Worm (Caenorhabditis elegans) whole organism, young adult: Measurements from ENCODE around the gene H40L08.8.

Experiments used
- C17E4.6 ChIP-seq: fragments of 200-800 bp; sonication (Bioruptor generic); IDR thresholded peaks from 2 replicates; pipeline ENCODE4 v1.3.6; 2022; ENCODE audit warnings: missing genetic modification reagents, missing genetic modification characterization, missing compliant biosample characterization
- T07F8.4 ChIP-seq: sonication (generic microtip); optimal IDR thresholded peaks from 2 replicates; lab custom pipeline; 2016; ENCODE audit warnings: mild to moderate bottlenecking, missing genetic modification characterization, moderate library complexity, missing compliant biosample characterization
- ZK185.1 ChIP-seq: sonication (generic microtip); optimal IDR thresholded peaks from 2 replicates; lab custom pipeline; 2016; ENCODE audit warnings: mild to moderate bottlenecking, missing genetic modification characterization, missing compliant biosample characterization; ENCODE audit not compliant: poor library complexity, severe bottlenecking
- attf-3 ChIP-seq: fragments of 200-800 bp; sonication (Bioruptor generic); conservative IDR thresholded peaks from 2 replicates; pipeline ENCODE4 v1.3.6; 2022; ENCODE audit warnings: missing genetic modification reagents, missing genetic modification characterization, missing compliant biosample characterization
- cebp-1 ChIP-seq, 2 experiments: fragments of 200-800 bp in 1 of 2; sonication (Bioruptor generic) in 1 of 2; sonication (generic microtip) in 1 of 2; IDR thresholded peaks in 1 of 2; optimal IDR thresholded peaks in 1 of 2; 2 replicates each; pipeline versions ENCODE4 v1.3.6 to Lab custom; 2017 to 2022; ENCODE audit warnings: missing compliant biosample characterization in 2 of 2, missing genetic modification characterization in 2 of 2, mild to moderate bottlenecking in 1 of 2, missing genetic modification reagents in 1 of 2, moderate library complexity in 1 of 2
- ceh-27 ChIP-seq: fragments of 200-800 bp; sonication (Bioruptor generic); optimal IDR thresholded peaks from 2 replicates; lab custom pipeline; 2018; ENCODE audit warnings: mild to moderate bottlenecking, missing genetic modification characterization, moderate library complexity, missing compliant biosample characterization
- dpl-1 ChIP-seq: fragments of 150-350 bp; optimal IDR thresholded peaks from 2 replicates; lab custom pipeline; 2014; ENCODE audit warnings: missing biosample characterization, missing genetic modification reagents, missing genetic modification characterization
- lin-26 ChIP-seq: fragments of 200-800 bp; sonication (Bioruptor generic); IDR thresholded peaks from 2 replicates; pipeline ENCODE4 v1.3.6; 2022; ENCODE audit warnings: missing genetic modification reagents, missing genetic modification characterization, missing compliant biosample characterization
- madf-6 ChIP-seq: fragments of 200-800 bp; sonication (Bioruptor generic); IDR thresholded peaks from 2 replicates; pipeline ENCODE4 v1.3.6; 2022; ENCODE audit warnings: missing genetic modification reagents, missing genetic modification characterization, missing compliant biosample characterization
- nhr-27 ChIP-seq: fragments of 200-800 bp; sonication (Bioruptor generic); optimal IDR thresholded peaks from 2 replicates; lab custom pipeline; 2018; ENCODE audit warnings: mild to moderate bottlenecking, missing genetic modification characterization, moderate library complexity, missing compliant biosample characterization
- unc-62 ChIP-seq: fragments of 150-350 bp; optimal IDR thresholded peaks from 2 replicates; lab custom pipeline; 2014; ENCODE audit warnings: missing biosample characterization, missing genetic modification reagents, missing genetic modification characterization
- ztf-3 ChIP-seq: fragments of 200-800 bp; sonication (Bioruptor generic); optimal IDR thresholded peaks from 2 replicates; lab custom pipeline; 2018; ENCODE audit warnings: mild to moderate bottlenecking, missing genetic modification characterization, missing compliant biosample characterization

- no peak for TF ChIP-seq cebp-1 (GFP tag; IDR thresholded peaks at IDR 0.05; lab: Robert Waterston, UW)
- no peak for TF ChIP-seq cebp-1 (tag; optimal IDR thresholded peaks at IDR 0.05; lab: Kevin White, UChicago)
- no peak for TF ChIP-seq C17E4.6 (GFP tag; lab: Robert Waterston, UW)
- TF ChIP-seq attf-3 (GFP tag; lab: Robert Waterston, UW) = peak; percentile 90
- no peak for TF ChIP-seq madf-6
- no peak for TF ChIP-seq nhr-27 (tag; lab: Kevin White, UChicago)
- TF ChIP-seq lin-26 (GFP tag; lab: Robert Waterston, UW) = no peak
- TF ChIP-seq unc-62 (GFP tag; lab: Kevin White, UChicago) = no peak
- no peak for TF ChIP-seq ceh-27
- no peak for TF ChIP-seq dpl-1 (GFP tag; lab: Kevin White, UChicago)
- TF ChIP-seq T07F8.4 = no peak
- TF ChIP-seq ZK185.1 = no peak
- TF ChIP-seq ztf-3 (GFP tag; lab: Kevin White, UChicago) = no peak
Observed at ce11 chrX:15083795-15084194, 6.4 kb upstream of the H40L08.8 start, which contains the start of gene H40L08.1.
